Worm (Caenorhabditis elegans): ENCODE results near the gene vha-18.

DNA sequence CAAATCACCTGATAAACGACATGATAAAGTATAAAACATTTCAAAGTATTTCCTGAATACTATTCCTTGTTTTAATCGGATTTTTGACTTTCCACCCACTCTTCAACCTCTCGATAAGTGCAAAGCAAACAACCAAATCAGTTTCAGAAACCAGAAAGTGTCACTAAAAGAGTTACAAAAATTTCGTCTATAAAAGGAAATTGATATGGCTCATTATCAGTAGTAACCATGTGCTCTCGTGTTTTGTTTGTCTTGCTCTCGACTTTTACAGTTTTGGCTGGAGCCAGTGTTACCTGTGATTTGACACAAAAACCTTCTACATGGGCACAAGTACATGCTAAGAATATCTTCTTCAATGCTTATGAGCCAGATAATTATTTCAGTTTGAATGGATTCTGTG lies 29.6 kb downstream of the vha-18 start, which contains the start of gene F52E1.14:
- TF ChIP-seq ama-1 (optimal IDR thresholded peaks at IDR 0.05) (no peak), hmg-4 (GFP tag; optimal IDR thresholded peaks at IDR 0.05) (no peak), aly-1 (tag; optimal IDR thresholded peaks at IDR 0.05) (no peak), pes-1 (GFP tag; IDR thresholded peaks at IDR 0.05) (no peak), flt-1 (GFP tag; IDR thresholded peaks at IDR 0.05) (no peak), scrt-1 (GFP tag; IDR thresholded peaks at IDR 0.05) (no peak), hmbx-1 (tag; optimal IDR thresholded peaks at IDR 0.05) (no peak), sea-1 (GFP tag; conservative IDR thresholded peaks at IDR 0.05) (no peak), ets-7 (tag; optimal IDR thresholded peaks at IDR 0.05) (no peak), ceh-13 (GFP tag; optimal IDR thresholded peaks at IDR 0.05) (no peak), ceh-36 (tag; optimal IDR thresholded peaks at IDR 0.05) (no peak)

Data from whole organism, early embryonic.